Worm (Caenorhabditis elegans): ENCODE measurements around the gene cbp-1.

ce11 chrIII:9768023-9768422 lies 1.7 kb downstream of the cbp-1 start:
- no peak for TF ChIP-seq him-1 (tag; optimal IDR thresholded peaks at IDR 0.05)
- no peak for TF ChIP-seq W03F9.2 (tag; optimal IDR thresholded peaks at IDR 0.05)
- no peak for TF ChIP-seq dao-5 (tag; optimal IDR thresholded peaks at IDR 0.05)

Measured in whole organism, L4/young adult.